Worm (Caenorhabditis elegans): ENCODE results near the gene lir-1.

DNA sequence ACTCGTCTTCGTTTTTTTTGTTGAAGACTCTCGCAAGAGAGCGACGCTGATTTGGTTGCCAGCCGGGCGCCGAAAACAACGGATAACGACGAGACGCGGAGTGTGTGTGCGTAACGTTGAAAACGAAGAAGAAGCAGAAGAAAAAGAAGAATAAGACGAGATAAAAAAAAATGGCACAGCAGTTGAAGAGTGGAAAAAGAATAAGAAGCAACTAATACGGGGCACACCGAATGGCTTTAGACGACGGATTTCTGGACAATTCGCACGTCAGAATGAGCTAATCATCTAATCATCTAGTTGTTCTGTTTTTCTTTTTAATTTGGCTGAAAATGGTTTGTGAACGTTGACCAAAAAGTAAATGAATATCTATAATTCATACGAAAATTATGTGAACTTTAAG lies 34.9 kb upstream of the lir-1 start:
- TF ChIP-seq ces-1 (GFP tag; optimal IDR thresholded peaks at IDR 0.05), result no peak
- TF ChIP-seq unc-39 (tag; optimal IDR thresholded peaks at IDR 0.05), result no peak
- TF ChIP-seq unc-62 (GFP tag; optimal IDR thresholded peaks at IDR 0.05), result no peak
- no peak for TF ChIP-seq ceh-39 (tag; optimal IDR thresholded peaks at IDR 0.05)
- no peak for TF ChIP-seq flh-1 (GFP tag; optimal IDR thresholded peaks at IDR 0.05)
- no peak for TF ChIP-seq drap-1 (GFP tag; optimal IDR thresholded peaks at IDR 0.05)
- no peak for TF ChIP-seq nhr-76 (tag; optimal IDR thresholded peaks at IDR 0.05)
- TF ChIP-seq elt-1 (tag; optimal IDR thresholded peaks at IDR 0.05; ENCODE audit: borderline replicate concordance, insufficient read depth), result no peak
- TF ChIP-seq nhr-28 (tag; optimal IDR thresholded peaks at IDR 0.05), result no peak
- no peak for TF ChIP-seq mab-5 (tag; optimal IDR thresholded peaks at IDR 0.05)
- no peak for TF ChIP-seq blmp-1 (tag; optimal IDR thresholded peaks at IDR 0.05)

All from whole organism, mixed stage, embryonic.